Worm (Caenorhabditis elegans) whole organism, young adult: Measurements from ENCODE around the gene srg-2.

ENCODE experiments used
- C06A6.2 ChIP-seq: fragments of 200-800 bp; sonication (Bioruptor generic); conservative IDR thresholded peaks from 2 replicates; pipeline ENCODE4 v1.3.6; 2022; ENCODE audit warnings: missing genetic modification characterization, missing compliant biosample characterization
- F57A8.1 ChIP-seq: fragments of 200-800 bp; sonication (Bioruptor generic); optimal IDR thresholded peaks from 2 replicates; lab custom pipeline; 2018; ENCODE audit warnings: mild to moderate bottlenecking, missing genetic modification characterization, moderate library complexity, missing compliant biosample characterization
- ama-1 ChIP-seq, 3 experiments: fragments of 150-350 bp in 1 of 3; sonication (generic microtip) in 2 of 3; optimal IDR thresholded peaks; 2 replicates each; lab custom pipeline; 2014 to 2018; ENCODE audit warnings: missing biosample characterization in 2 of 3, missing genetic modification characterization in 2 of 3, missing genetic modification reagents in 2 of 3
- nfya-1 ChIP-seq: sonication (generic microtip); optimal IDR thresholded peaks from 2 replicates; lab custom pipeline; 2017; ENCODE audit warnings: antibody characterized with exemption, missing compliant biosample characterization, missing genetic modification characterization, borderline replicate concordance; ENCODE audit not compliant: insufficient read depth
- pbrm-1 ChIP-seq: fragments of 200-800 bp; sonication (Bioruptor generic); IDR thresholded peaks from 2 replicates; pipeline ENCODE4 v1.3.6; 2022; ENCODE audit warnings: missing genetic modification reagents, missing genetic modification characterization, missing compliant biosample characterization
- pha-4 ChIP-seq: fragments of 150-350 bp; sonication (generic microtip); optimal IDR thresholded peaks from 2 replicates; lab custom pipeline; 2014; ENCODE audit warnings: missing biosample characterization, missing genetic modification reagents, missing genetic modification characterization
- snpc-3.4 ChIP-seq: sonication (generic microtip); optimal IDR thresholded peaks from 2 replicates; lab custom pipeline; 2017; ENCODE audit warnings: missing genetic modification characterization, mild to moderate bottlenecking, missing compliant biosample characterization, antibody characterized with exemption, moderate library complexity, missing genotype, missing genetic modification reagents
- ztf-18 ChIP-seq: sonication (generic microtip); optimal IDR thresholded peaks from 2 replicates; lab custom pipeline; 2016; ENCODE audit warnings: missing genotype, mild to moderate bottlenecking, missing genetic modification characterization, missing compliant biosample characterization

DNA sequence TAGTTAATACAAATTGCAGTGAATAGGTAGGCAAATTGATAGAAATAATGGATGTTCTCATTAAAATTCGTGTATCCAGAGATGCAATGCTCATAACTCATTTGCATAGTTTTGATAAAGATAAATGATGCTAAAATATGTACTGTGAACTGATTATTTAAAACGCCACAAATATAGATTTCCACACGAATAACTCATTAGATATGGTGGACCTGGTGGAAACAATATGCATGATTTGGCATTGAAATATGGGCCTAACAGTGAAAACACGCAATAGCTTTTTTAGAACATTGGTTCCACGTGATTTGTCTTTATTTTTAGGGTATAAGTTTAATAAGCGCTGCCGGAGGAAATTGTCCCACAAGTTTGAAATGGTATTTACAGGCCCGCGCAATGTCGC lies 10.3 kb upstream of the srg-2 start, which contains the start of gene srg-3:
- TF ChIP-seq snpc-3.4 = no peak
- no peak for TF ChIP-seq pha-4
- no peak for TF ChIP-seq nfya-1 (tag; lab: Kevin White, UChicago)
- no peak for TF ChIP-seq ztf-18 (tag; lab: Kevin White, UChicago)
- TF ChIP-seq ama-1 (optimal IDR thresholded peaks at IDR 0.05; lab: Kevin White, UChicago) = no peak
- no peak for TF ChIP-seq ama-1 (GFP tag; optimal IDR thresholded peaks at IDR 0.05; lab: Kevin White, UChicago)
- TF ChIP-seq C06A6.2 = no peak
- TF ChIP-seq F57A8.1 = no peak
- TF ChIP-seq pbrm-1 (GFP tag; lab: Robert Waterston, UW) = no peak
